In genomic region chr3R:8811323-8811936, dm6 we compare ENCODE assay signal across 1 fruit fly cellular context.
A peak's percentile ranks its signal among the peaks of the same experiment; 100 is the strongest.
TF ChIP-seq lines count a peak whose summit lies in the region.

No protein-coding gene starts in this region.

TF ChIP-seq in whole organism, embryonic, 481 proteins besides CTCF, POLR2A, EP300 and RAD21 (continued from another document):
- TF ChIP-seq CG8359 (GFP tag; optimal IDR thresholded peaks at IDR 0.05; lab: Kevin White, UChicago; ENCODE audit: borderline replicate concordance) (peak; percentile 97), Gsc (GFP tag; IDR thresholded peaks at IDR 0.05; lab: Robert Waterston, UW) (no peak), cad (GFP tag; optimal IDR thresholded peaks at IDR 0.05; lab: Kevin White, UChicago) (no peak), CG11695 (GFP tag; IDR thresholded peaks at IDR 0.05; lab: Robert Waterston, UW) (peak; percentile 99), CG33557 (GFP tag; optimal IDR thresholded peaks at IDR 0.05; lab: Kevin White, UChicago) (peak; percentile 92), insv (GFP tag; optimal IDR thresholded peaks at IDR 0.05; lab: Kevin White, UChicago) (peak; percentile 69 to 77), ttk (GFP tag; IDR thresholded peaks at IDR 0.05; lab: Robert Waterston, UW) (peak; percentile 98), CG1792 (GFP tag; optimal IDR thresholded peaks at IDR 0.05; lab: Kevin White, UChicago) (peak; percentile 98), ind (GFP tag; optimal IDR thresholded peaks at IDR 0.05; lab: Kevin White, UChicago) (peak; percentile 99), CG8478 (optimal IDR thresholded peaks at IDR 0.05; lab: Kevin White, UChicago) (no peak), CG1603 (tag; optimal IDR thresholded peaks at IDR 0.05; lab: Kevin White, UChicago) (peak; percentile 98), stwl (tag; optimal IDR thresholded peaks at IDR 0.05; lab: Kevin White, UChicago) (peak; percentile 61), CG34376 (GFP tag; optimal IDR thresholded peaks at IDR 0.05; lab: Kevin White, UChicago) (peak; percentile 99), CG11398 (GFP tag; optimal IDR thresholded peaks at IDR 0.05; lab: Kevin White, UChicago) (peak; percentile 97), Abd-B (GFP tag; optimal IDR thresholded peaks at IDR 0.05; lab: Kevin White, UChicago) (peak; percentile 99), Optix (GFP tag; IDR thresholded peaks at IDR 0.05; lab: Robert Waterston, UW) (peak; percentile 97), CG8290 (GFP tag; optimal IDR thresholded peaks at IDR 0.05; lab: Kevin White, UChicago) (peak; percentile 94), CG8290 (tag; optimal IDR thresholded peaks at IDR 0.05; lab: Kevin White, UChicago) (peak; percentile 78 to 100), CG15011 (GFP tag; optimal IDR thresholded peaks at IDR 0.05; lab: Kevin White, UChicago) (peak; percentile 99), mirr (GFP tag; optimal IDR thresholded peaks at IDR 0.05; lab: Kevin White, UChicago) (peak; percentile 98), pum (GFP tag; optimal IDR thresholded peaks at IDR 0.05; lab: Kevin White, UChicago) (peak; percentile 98), HmgZ (tag; optimal IDR thresholded peaks at IDR 0.05; lab: Kevin White, UChicago) (peak; percentile 99), CG1832 (GFP tag; optimal IDR thresholded peaks at IDR 0.05; lab: Kevin White, UChicago) (no peak), pb (GFP tag; optimal IDR thresholded peaks at IDR 0.05; lab: Kevin White, UChicago) (peak; percentile 97), CG11085 (GFP tag; IDR thresholded peaks at IDR 0.05; lab: Robert Waterston, UW) (peak; percentile 98), CG2889 (GFP tag; IDR thresholded peaks at IDR 0.05; lab: Robert Waterston, UW) (peak; percentile 99), ATbp (GFP tag; optimal IDR thresholded peaks at IDR 0.05; lab: Kevin White, UChicago) (peak; percentile 98), Sry-β (GFP tag; optimal IDR thresholded peaks at IDR 0.05; lab: Kevin White, UChicago) (peak; percentile 69), zen2 (GFP tag; IDR thresholded peaks at IDR 0.05; lab: Robert Waterston, UW; ENCODE audit: partially characterized antibody) (no peak), CG15073 (GFP tag; optimal IDR thresholded peaks at IDR 0.05; lab: Kevin White, UChicago) (peak; percentile 86), GATAe (GFP tag; conservative IDR thresholded peaks at IDR 0.05; lab: Robert Waterston, UW) (peak; percentile 97), Spps (tag; optimal IDR thresholded peaks at IDR 0.05; lab: Kevin White, UChicago) (peak; percentile 93), lmd (GFP tag; IDR thresholded peaks at IDR 0.05; lab: Robert Waterston, UW) (peak; percentile 99), CG4282 (GFP tag; optimal IDR thresholded peaks at IDR 0.05; lab: Kevin White, UChicago) (peak; percentile 97), CG6791 (GFP tag; IDR thresholded peaks at IDR 0.05; lab: Robert Waterston, UW; ENCODE audit: partially characterized antibody) (no peak), Drgx (GFP tag; IDR thresholded peaks at IDR 0.05; lab: Robert Waterston, UW) (peak; percentile 99), CG2202 (tag; optimal IDR thresholded peaks at IDR 0.05; lab: Kevin White, UChicago) (peak; percentile 94), sens-2 (GFP tag; IDR thresholded peaks at IDR 0.05; lab: Robert Waterston, UW) (peak; percentile 97), Xbp1 (GFP tag; optimal IDR thresholded peaks at IDR 0.05; lab: Kevin White, UChicago) (peak; percentile 99), CG14014 (GFP tag; IDR thresholded peaks at IDR 0.05; lab: Robert Waterston, UW) (peak; percentile 99), Hand (GFP tag; optimal IDR thresholded peaks at IDR 0.05; lab: Kevin White, UChicago) (peak; percentile 98), Nf-YB (GFP tag; optimal IDR thresholded peaks at IDR 0.05; lab: Kevin White, UChicago) (peak; percentile 89), pita (GFP tag; optimal IDR thresholded peaks at IDR 0.05; lab: Kevin White, UChicago) (no peak), CG7372 (GFP tag; IDR thresholded peaks at IDR 0.05; lab: Robert Waterston, UW) (peak; percentile 99), gce (GFP tag; IDR thresholded peaks at IDR 0.05; lab: Robert Waterston, UW) (peak; percentile 98), inv (GFP tag; IDR thresholded peaks at IDR 0.05; lab: Robert Waterston, UW; ENCODE audit: partially characterized antibody) (no peak), Antp (GFP tag; optimal IDR thresholded peaks at IDR 0.05; lab: Kevin White, UChicago) (peak; percentile 98), bigmax (GFP tag; optimal IDR thresholded peaks at IDR 0.05; lab: Kevin White, UChicago) (peak; percentile 90), CHES-1-like (GFP tag; optimal IDR thresholded peaks at IDR 0.05; lab: Kevin White, UChicago) (peak; percentile 99), run (tag; optimal IDR thresholded peaks at IDR 0.05; lab: Kevin White, UChicago) (peak; percentile 98), fd3F (GFP tag; optimal IDR thresholded peaks at IDR 0.05; lab: Kevin White, UChicago) (peak; percentile 99), C15 (GFP tag; IDR thresholded peaks at IDR 0.05; lab: Robert Waterston, UW) (peak; percentile 98), tap (tag; optimal IDR thresholded peaks at IDR 0.05; lab: Kevin White, UChicago) (peak; percentile 99), CG1529 (GFP tag; optimal IDR thresholded peaks at IDR 0.05; lab: Kevin White, UChicago) (peak; percentile 98), pros (GFP tag; optimal IDR thresholded peaks at IDR 0.05; lab: Kevin White, UChicago) (peak; percentile 59), z (GFP tag; IDR thresholded peaks at IDR 0.05; lab: Robert Waterston, UW) (peak; percentile 75; the same call in 2 of the 3 replicates), CG2129 (GFP tag; IDR thresholded peaks at IDR 0.05; lab: Robert Waterston, UW; ENCODE audit: partially characterized antibody) (no peak), Mrtf (GFP tag; IDR thresholded peaks at IDR 0.05; lab: Robert Waterston, UW) (peak; percentile 99; the same call in 2 of the 3 replicates), MESR4 (GFP tag; optimal IDR thresholded peaks at IDR 0.05; lab: Kevin White, UChicago) (peak; percentile 87), CG18619 (GFP tag; optimal IDR thresholded peaks at IDR 0.05; lab: Kevin White, UChicago) (peak; percentile 99), dimm (GFP tag; IDR thresholded peaks at IDR 0.05; lab: Robert Waterston, UW) (peak; percentile 98), PHDP (tag; optimal IDR thresholded peaks at IDR 0.05; lab: Kevin White, UChicago) (peak; percentile 99), twi (tag; optimal IDR thresholded peaks at IDR 0.05; lab: Kevin White, UChicago) (peak; percentile 95), gro (GFP tag; optimal IDR thresholded peaks at IDR 0.05; lab: Kevin White, UChicago) (peak; percentile 99), Ravus (GFP tag; IDR thresholded peaks at IDR 0.05; lab: Robert Waterston, UW) (peak; percentile 98), CG5953 (GFP tag; IDR thresholded peaks at IDR 0.05; lab: Robert Waterston, UW) (peak; percentile 98), org-1 (GFP tag; optimal IDR thresholded peaks at IDR 0.05; lab: Kevin White, UChicago) (peak; percentile 98), scrt (GFP tag; optimal IDR thresholded peaks at IDR 0.05; lab: Kevin White, UChicago) (peak; percentile 98), Aef1 (GFP tag; IDR thresholded peaks at IDR 0.05; lab: Robert Waterston, UW) (peak; percentile 99), CG42726 (GFP tag; IDR thresholded peaks at IDR 0.05; lab: Robert Waterston, UW; ENCODE audit: partially characterized antibody) (0 out of 2 replicates have a peak, but pooled peaks have one; percentile 26), CG10321 (GFP tag; IDR thresholded peaks at IDR 0.05; lab: Robert Waterston, UW) (peak; percentile 85), abd-A (tag; optimal IDR thresholded peaks at IDR 0.05; lab: Kevin White, UChicago) (peak; percentile 97), Doc2 (GFP tag; IDR thresholded peaks at IDR 0.05; lab: Robert Waterston, UW) (no peak; the same call in none of the 2 replicates), Jarid2 (GFP tag; optimal IDR thresholded peaks at IDR 0.05; lab: Kevin White, UChicago) (peak; percentile 92), trem (tag; optimal IDR thresholded peaks at IDR 0.05; lab: Kevin White, UChicago) (peak; percentile 94), Elba2 (GFP tag; optimal IDR thresholded peaks at IDR 0.05; lab: Kevin White, UChicago) (peak; percentile 81), Poxn (GFP tag; IDR thresholded peaks at IDR 0.05; lab: Robert Waterston, UW) (peak; percentile 98), row (GFP tag; IDR thresholded peaks at IDR 0.05; lab: Robert Waterston, UW) (peak; percentile 99), Six4 (GFP tag; optimal IDR thresholded peaks at IDR 0.05; lab: Kevin White, UChicago) (peak; percentile 98), dati (GFP tag; IDR thresholded peaks at IDR 0.05; lab: Robert Waterston, UW) (peak; percentile 94), Kr (GFP tag; optimal IDR thresholded peaks at IDR 0.05; lab: Kevin White, UChicago) (peak; percentile 31), D19B (GFP tag; optimal IDR thresholded peaks at IDR 0.05; lab: Kevin White, UChicago) (peak; percentile 100), HLHmδ (GFP tag; optimal IDR thresholded peaks at IDR 0.05; lab: Kevin White, UChicago) (peak; percentile 89), CoRest (tag; optimal IDR thresholded peaks at IDR 0.05; lab: Kevin White, UChicago) (peak; percentile 99), CG6813 (GFP tag; optimal IDR thresholded peaks at IDR 0.05; lab: Kevin White, UChicago) (peak; percentile 98), HLH54F (GFP tag; optimal IDR thresholded peaks at IDR 0.05; lab: Kevin White, UChicago) (peak; percentile 99), Myb (GFP tag; optimal IDR thresholded peaks at IDR 0.05; lab: Kevin White, UChicago) (peak; percentile 93), CG17912 (GFP tag; optimal IDR thresholded peaks at IDR 0.05; lab: Kevin White, UChicago) (peak; percentile 95), BEAF-32 (GFP tag; optimal IDR thresholded peaks at IDR 0.05; lab: Kevin White, UChicago) (peak; percentile 32), Med (GFP tag; lab: Kevin White, UChicago) (peak; percentile 100), CG12391 (tag; optimal IDR thresholded peaks at IDR 0.05; lab: Kevin White, UChicago) (peak; percentile 99), rib (GFP tag; IDR thresholded peaks at IDR 0.05; lab: Robert Waterston, UW) (peak; percentile 99), ap (GFP tag; IDR thresholded peaks at IDR 0.05; lab: Robert Waterston, UW) (peak; percentile 98), Blimp-1 (GFP tag; optimal IDR thresholded peaks at IDR 0.05; lab: Kevin White, UChicago) (peak; percentile 97), Bteb2 (GFP tag; optimal IDR thresholded peaks at IDR 0.05; lab: Kevin White, UChicago) (peak; percentile 99), Dip2 (GFP tag; IDR thresholded peaks at IDR 0.05; lab: Robert Waterston, UW) (peak; percentile 77; the same call in 1 of the 2 replicates), pho (GFP tag; optimal IDR thresholded peaks at IDR 0.05; lab: Kevin White, UChicago) (peak; percentile 99), CG2116 (GFP tag; optimal IDR thresholded peaks at IDR 0.05; lab: Kevin White, UChicago) (peak; percentile 81), toy (GFP tag; IDR thresholded peaks at IDR 0.05; lab: Robert Waterston, UW) (peak; percentile 97), sr (GFP tag; IDR thresholded peaks at IDR 0.05; lab: Robert Waterston, UW) (peak; percentile 94), hbn (GFP tag; IDR thresholded peaks at IDR 0.05; lab: Robert Waterston, UW; ENCODE audit: partially characterized antibody) (no peak), CG3995 (GFP tag; optimal IDR thresholded peaks at IDR 0.05; lab: Kevin White, UChicago) (peak; percentile 88), Dll (GFP tag; IDR thresholded peaks at IDR 0.05; lab: Robert Waterston, UW; ENCODE audit: partially characterized antibody) (no peak), gcm2 (GFP tag; optimal IDR thresholded peaks at IDR 0.05; lab: Kevin White, UChicago) (peak; percentile 98), bab2 (GFP tag; optimal IDR thresholded peaks at IDR 0.05; lab: Kevin White, UChicago) (peak; percentile 99), Atf3 (GFP tag; optimal IDR thresholded peaks at IDR 0.05; lab: Kevin White, UChicago) (peak; percentile 98), CG10959 (GFP tag; IDR thresholded peaks at IDR 0.05; lab: Robert Waterston, UW) (peak; percentile 96), onecut (GFP tag; IDR thresholded peaks at IDR 0.05; lab: Robert Waterston, UW) (peak; percentile 96), CG14965 (GFP tag; optimal IDR thresholded peaks at IDR 0.05; lab: Kevin White, UChicago; ENCODE audit: borderline replicate concordance) (peak; percentile 89), Sox100B (GFP tag; optimal IDR thresholded peaks at IDR 0.05; lab: Kevin White, UChicago) (peak; percentile 98), slou (GFP tag; optimal IDR thresholded peaks at IDR 0.05; lab: Kevin White, UChicago) (peak; percentile 92), CG11247 (GFP tag; IDR thresholded peaks at IDR 0.05; lab: Robert Waterston, UW) (peak; percentile 99), otp (GFP tag; IDR thresholded peaks at IDR 0.05; lab: Robert Waterston, UW) (peak; percentile 99)
